Worm (Caenorhabditis elegans): ENCODE results near the gene E04D5.4.

The E04D5.4 gene

ce11 chrII:10480043-10480442 is 40.0 kb downstream of the E04D5.4 start:
- TF ChIP-seq tbx-37 (GFP tag; conservative IDR thresholded peaks at IDR 0.05) (no peak), pes-1 (GFP tag; IDR thresholded peaks at IDR 0.05) (no peak), hnd-1 (tag; optimal IDR thresholded peaks at IDR 0.05) (no peak), F13C5.2 (tag; optimal IDR thresholded peaks at IDR 0.05) (no peak), ceh-36 (tag; optimal IDR thresholded peaks at IDR 0.05) (no peak), scrt-1 (GFP tag; IDR thresholded peaks at IDR 0.05) (no peak), aly-1 (tag; optimal IDR thresholded peaks at IDR 0.05) (no peak), ceh-13 (GFP tag; optimal IDR thresholded peaks at IDR 0.05) (no peak), flt-1 (GFP tag; IDR thresholded peaks at IDR 0.05) (no peak), ama-1 (optimal IDR thresholded peaks at IDR 0.05) (no peak), tra-4 (tag; optimal IDR thresholded peaks at IDR 0.05) (no peak), tbx-11 (GFP tag; IDR thresholded peaks at IDR 0.05) (no peak), sea-1 (GFP tag; conservative IDR thresholded peaks at IDR 0.05) (no peak), hmg-4 (GFP tag; optimal IDR thresholded peaks at IDR 0.05) (no peak), ets-7 (tag; optimal IDR thresholded peaks at IDR 0.05) (no peak), B0310.2 (tag; optimal IDR thresholded peaks at IDR 0.05) (no peak), hmbx-1 (tag; optimal IDR thresholded peaks at IDR 0.05) (no peak)

- TF ChIP-seq scrt-1 (GFP tag; IDR thresholded peaks at IDR 0.05) (no peak), B0310.2 (tag; optimal IDR thresholded peaks at IDR 0.05) (no peak), hmbx-1 (tag; optimal IDR thresholded peaks at IDR 0.05) (no peak), hmg-4 (GFP tag; optimal IDR thresholded peaks at IDR 0.05) (no peak), ets-7 (tag; optimal IDR thresholded peaks at IDR 0.05) (no peak), ceh-13 (GFP tag; optimal IDR thresholded peaks at IDR 0.05) (no peak), aly-1 (tag; optimal IDR thresholded peaks at IDR 0.05) (no peak), pes-1 (GFP tag; IDR thresholded peaks at IDR 0.05) (no peak), sea-1 (GFP tag; conservative IDR thresholded peaks at IDR 0.05) (no peak), hnd-1 (tag; optimal IDR thresholded peaks at IDR 0.05) (no peak), tbx-11 (GFP tag; IDR thresholded peaks at IDR 0.05) (no peak), ama-1 (optimal IDR thresholded peaks at IDR 0.05) (no peak)
Measured at ce11 chrII:10481824-10482556, 41.9 kb downstream of the E04D5.4 start, which contains the start of the genes clec-60 and ZK666.11. Gene clec-60, minus strand, starts transcription at chrII:10481874. Gene ZK666.11, plus strand, starts transcription at chrII:10482522.

ce11 chrII:10482899-10483298 is 42.8 kb downstream of the E04D5.4 start:
- TF ChIP-seq tra-4 (tag; optimal IDR thresholded peaks at IDR 0.05), result no peak
- TF ChIP-seq hmbx-1 (tag; optimal IDR thresholded peaks at IDR 0.05), result no peak
- no peak for TF ChIP-seq hnd-1 (tag; optimal IDR thresholded peaks at IDR 0.05)
- TF ChIP-seq aly-1 (tag; optimal IDR thresholded peaks at IDR 0.05), result no peak
- TF ChIP-seq ceh-13 (GFP tag; optimal IDR thresholded peaks at IDR 0.05), result no peak
- no peak for TF ChIP-seq tbx-11 (GFP tag; IDR thresholded peaks at IDR 0.05)
- TF ChIP-seq scrt-1 (GFP tag; IDR thresholded peaks at IDR 0.05), result no peak
- TF ChIP-seq tbx-37 (GFP tag; conservative IDR thresholded peaks at IDR 0.05), result no peak
- no peak for TF ChIP-seq F13C5.2 (tag; optimal IDR thresholded peaks at IDR 0.05)
- TF ChIP-seq flt-1 (GFP tag; IDR thresholded peaks at IDR 0.05), result no peak
- no peak for TF ChIP-seq pes-1 (GFP tag; IDR thresholded peaks at IDR 0.05)
- TF ChIP-seq ceh-36 (tag; optimal IDR thresholded peaks at IDR 0.05), result no peak
- TF ChIP-seq ets-7 (tag; optimal IDR thresholded peaks at IDR 0.05), result no peak
- no peak for TF ChIP-seq sea-1 (GFP tag; conservative IDR thresholded peaks at IDR 0.05)
- TF ChIP-seq hmg-4 (GFP tag; optimal IDR thresholded peaks at IDR 0.05), result no peak
- no peak for TF ChIP-seq B0310.2 (tag; optimal IDR thresholded peaks at IDR 0.05)
- no peak for TF ChIP-seq ama-1 (optimal IDR thresholded peaks at IDR 0.05)

- TF ChIP-seq hmbx-1 (tag; optimal IDR thresholded peaks at IDR 0.05) (no peak), tbx-11 (GFP tag; IDR thresholded peaks at IDR 0.05) (no peak), ama-1 (optimal IDR thresholded peaks at IDR 0.05) (no peak), aly-1 (tag; optimal IDR thresholded peaks at IDR 0.05) (no peak), flt-1 (GFP tag; IDR thresholded peaks at IDR 0.05) (no peak)
Measured at ce11 chrII:10483860-10484259, 43.8 kb downstream of the E04D5.4 start.

ce11 chrII:10485640-10486039 is 45.6 kb downstream of the E04D5.4 start:
- no peak for TF ChIP-seq ceh-36 (tag; optimal IDR thresholded peaks at IDR 0.05)
- no peak for TF ChIP-seq tra-4 (tag; optimal IDR thresholded peaks at IDR 0.05)
- TF ChIP-seq hmg-4 (GFP tag; optimal IDR thresholded peaks at IDR 0.05), result no peak
- no peak for TF ChIP-seq scrt-1 (GFP tag; IDR thresholded peaks at IDR 0.05)

ce11 chrII:10486738-10487137 is 46.7 kb downstream of the E04D5.4 start, which contains the start of gene ZK666.15:
Gene ZK666.15, plus strand, starts transcription at chrII:10487038.
- TF ChIP-seq tbx-37 (GFP tag; conservative IDR thresholded peaks at IDR 0.05) (no peak), flt-1 (GFP tag; IDR thresholded peaks at IDR 0.05) (no peak), aly-1 (tag; optimal IDR thresholded peaks at IDR 0.05) (no peak), ama-1 (optimal IDR thresholded peaks at IDR 0.05) (no peak), sea-1 (GFP tag; conservative IDR thresholded peaks at IDR 0.05) (no peak), hmg-4 (GFP tag; optimal IDR thresholded peaks at IDR 0.05) (no peak), hmbx-1 (tag; optimal IDR thresholded peaks at IDR 0.05) (no peak), tra-4 (tag; optimal IDR thresholded peaks at IDR 0.05) (no peak), ceh-36 (tag; optimal IDR thresholded peaks at IDR 0.05) (no peak), ets-7 (tag; optimal IDR thresholded peaks at IDR 0.05) (no peak), B0310.2 (tag; optimal IDR thresholded peaks at IDR 0.05) (no peak), scrt-1 (GFP tag; IDR thresholded peaks at IDR 0.05) (no peak), tbx-11 (GFP tag; IDR thresholded peaks at IDR 0.05) (no peak), F13C5.2 (tag; optimal IDR thresholded peaks at IDR 0.05) (no peak), hnd-1 (tag; optimal IDR thresholded peaks at IDR 0.05) (no peak), ceh-13 (GFP tag; optimal IDR thresholded peaks at IDR 0.05) (no peak), pes-1 (GFP tag; IDR thresholded peaks at IDR 0.05) (no peak)

ce11 chrII:10490329-10490728 is 50.3 kb downstream of the E04D5.4 start, which contains the start of gene clec-61:
Gene clec-61, minus strand, starts transcription at chrII:10490537.
- TF ChIP-seq sea-1 (GFP tag; conservative IDR thresholded peaks at IDR 0.05) (no peak), aly-1 (tag; optimal IDR thresholded peaks at IDR 0.05) (no peak), pes-1 (GFP tag; IDR thresholded peaks at IDR 0.05) (no peak), scrt-1 (GFP tag; IDR thresholded peaks at IDR 0.05) (no peak), B0310.2 (tag; optimal IDR thresholded peaks at IDR 0.05) (no peak), tra-4 (tag; optimal IDR thresholded peaks at IDR 0.05) (no peak), hnd-1 (tag; optimal IDR thresholded peaks at IDR 0.05) (no peak)
